Worm (Caenorhabditis elegans) whole organism, midembryonic: ENCODE results near the gene egl-5.

Source experiments
- flt-1 ChIP-seq: fragments of 200-800 bp; sonication (Bioruptor generic); IDR thresholded peaks from 2 replicates; pipeline ENCODE4 v1.3.6; 2022; ENCODE audit warnings: missing genetic modification characterization, missing compliant biosample characterization
- med-1 ChIP-seq: sonication (generic microtip); optimal IDR thresholded peaks from 2 replicates; lab custom pipeline; 2017; ENCODE audit warnings: missing genetic modification characterization, mild to moderate bottlenecking, missing compliant biosample characterization, antibody characterized with exemption, missing genetic modification reagents; ENCODE audit not compliant: insufficient read depth
- ref-1 ChIP-seq: fragments of 200-800 bp; sonication (Bioruptor generic); conservative IDR thresholded peaks from 2 replicates; pipeline ENCODE4 v1.3.6; 2022; ENCODE audit warnings: missing genetic modification reagents, missing genetic modification characterization, missing compliant biosample characterization
- tab-1 ChIP-seq: fragments of 200-800 bp; sonication (Bioruptor generic); IDR thresholded peaks from 2 replicates; pipeline ENCODE4 v1.3.6; 2022; ENCODE audit warnings: missing genetic modification characterization, missing compliant biosample characterization
- ztf-23 ChIP-seq: fragments of 200-800 bp; sonication (Bioruptor generic); IDR thresholded peaks from 2 replicates; pipeline ENCODE4 v1.3.6; 2022; ENCODE audit warnings: missing genetic modification reagents, missing genetic modification characterization, missing compliant biosample characterization
- ztf-29 ChIP-seq: fragments of 200-800 bp; sonication (Bioruptor generic); IDR thresholded peaks from 2 replicates; pipeline ENCODE4 v1.3.6; 2022; ENCODE audit warnings: missing genetic modification reagents, missing genetic modification characterization, missing compliant biosample characterization

DNA sequence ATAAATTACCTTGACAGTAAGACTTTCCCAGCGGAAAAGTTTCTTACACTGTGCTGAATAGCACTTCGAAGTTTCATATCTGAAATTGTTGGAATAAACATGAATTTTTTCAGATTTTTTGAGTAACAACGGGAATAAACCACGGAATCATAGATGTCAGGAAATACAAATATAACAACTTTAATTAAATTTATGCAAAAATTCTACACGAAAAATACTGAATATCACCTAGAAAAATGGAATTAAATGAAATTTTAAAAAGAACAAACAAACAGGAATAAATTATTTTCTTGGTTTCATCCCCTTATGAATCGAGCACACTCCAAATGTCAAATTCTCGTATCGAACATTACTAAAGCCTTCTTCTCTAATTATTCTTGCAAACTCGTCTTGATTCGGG is 43.0 kb downstream of the egl-5 start, which contains the start of gene tag-307:
- TF ChIP-seq flt-1 (GFP tag; lab: Robert Waterston, UW) = no peak
- TF ChIP-seq ztf-29 (GFP tag; lab: Robert Waterston, UW) = no peak
- no peak for TF ChIP-seq ztf-23 (GFP tag; lab: Robert Waterston, UW)
- no peak for TF ChIP-seq tab-1 (GFP tag; lab: Robert Waterston, UW)
- TF ChIP-seq ref-1 (GFP tag; lab: Robert Waterston, UW) = no peak
- TF ChIP-seq med-1 (GFP tag; lab: Kevin White, UChicago) = no peak
